Worm (Caenorhabditis elegans): ENCODE data around the gene T20D4.3.

The T20D4.3 gene

DNA sequence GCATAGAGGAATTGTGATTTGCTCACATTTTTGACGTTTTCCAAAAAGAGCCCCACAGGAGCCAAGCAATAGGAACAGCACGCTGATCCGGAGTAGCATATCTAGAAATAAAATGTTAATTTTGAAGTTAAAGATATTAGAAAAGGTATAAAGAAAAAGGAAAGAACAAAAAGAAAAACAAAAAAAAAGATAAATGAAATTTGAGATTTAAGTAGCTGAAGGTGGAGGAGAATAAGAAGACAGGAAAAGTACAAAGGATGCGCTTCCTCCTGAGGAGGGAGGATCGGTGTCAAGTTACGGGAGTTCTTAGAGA lies 26.7 kb downstream of the T20D4.3 start, which contains the start of gene cfz-2:
Gene cfz-2, minus strand, starts transcription at position 101 of the 313 bp plus-strand sequence.
- TF ChIP-seq sptf-1 (tag; optimal IDR thresholded peaks at IDR 0.05) (no peak), nhr-76 (tag; optimal IDR thresholded peaks at IDR 0.05) (no peak), ces-1 (GFP tag; optimal IDR thresholded peaks at IDR 0.05) (no peak), hlh-1 (tag; optimal IDR thresholded peaks at IDR 0.05) (no peak), bed-3 (GFP tag; optimal IDR thresholded peaks at IDR 0.05) (no peak), snpc-4 (tag; optimal IDR thresholded peaks at IDR 0.05) (no peak), elt-1 (tag; optimal IDR thresholded peaks at IDR 0.05; ENCODE audit: borderline replicate concordance, insufficient read depth) (no peak), mls-2 (tag; optimal IDR thresholded peaks at IDR 0.05) (no peak), lin-32 (GFP tag; optimal IDR thresholded peaks at IDR 0.05) (no peak), cnd-1 (tag; optimal IDR thresholded peaks at IDR 0.05) (no peak), pha-4 (tag; optimal IDR thresholded peaks at IDR 0.05) (no peak), nhr-28 (tag; optimal IDR thresholded peaks at IDR 0.05) (no peak), unc-39 (tag; optimal IDR thresholded peaks at IDR 0.05) (no peak)

DNA sequence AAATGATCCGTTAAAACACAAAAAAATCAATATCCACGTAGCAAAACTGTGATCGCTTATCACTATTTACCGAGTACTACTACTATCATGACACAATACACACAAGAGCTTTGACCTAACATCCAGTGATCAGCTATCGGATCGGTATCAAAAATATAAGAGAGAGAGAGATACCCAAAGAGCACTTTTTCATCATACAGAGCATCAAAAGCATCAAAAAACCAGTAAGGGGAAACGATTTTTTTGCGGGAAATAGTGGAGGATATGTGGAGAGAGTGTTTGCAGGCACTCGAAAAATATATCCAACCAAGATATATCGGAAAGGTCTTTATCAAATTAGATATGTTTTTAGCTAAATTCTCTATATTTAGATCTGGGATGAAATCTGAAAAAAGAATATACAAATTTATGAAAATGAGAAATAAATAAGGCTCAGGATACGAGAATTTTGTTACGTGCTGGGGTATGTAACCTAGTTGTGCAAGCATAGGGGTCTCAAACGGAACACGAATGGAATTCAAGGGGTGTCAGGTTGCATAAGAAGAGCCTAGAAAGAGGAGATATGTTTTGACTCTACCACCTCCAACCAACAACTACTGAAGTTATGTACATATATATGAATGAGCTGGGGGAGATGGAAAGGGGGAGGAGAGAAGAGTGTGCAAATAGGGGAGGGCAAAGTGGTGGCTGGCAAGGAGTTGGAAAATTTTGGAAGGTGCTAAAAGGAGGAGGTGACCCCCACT lies 27.2 kb downstream of the T20D4.3 start:
- TF ChIP-seq M03D4.4 (tag; optimal IDR thresholded peaks at IDR 0.05) (peak; percentile 25), nhr-76 (tag; optimal IDR thresholded peaks at IDR 0.05) (no peak), mab-5 (tag; optimal IDR thresholded peaks at IDR 0.05) (no peak), mep-1 (tag; optimal IDR thresholded peaks at IDR 0.05) (no peak), sptf-1 (tag; optimal IDR thresholded peaks at IDR 0.05) (no peak), mls-2 (tag; optimal IDR thresholded peaks at IDR 0.05) (peak; percentile 22), unc-39 (tag; optimal IDR thresholded peaks at IDR 0.05) (no peak), ceh-43 (GFP tag; optimal IDR thresholded peaks at IDR 0.05) (no peak), nhr-2 (tag; optimal IDR thresholded peaks at IDR 0.05) (no peak), lin-32 (GFP tag; optimal IDR thresholded peaks at IDR 0.05) (no peak), cnd-1 (tag; optimal IDR thresholded peaks at IDR 0.05) (no peak), lsy-2 (tag; optimal IDR thresholded peaks at IDR 0.05) (no peak), unc-120 (tag; optimal IDR thresholded peaks at IDR 0.05; ENCODE audit: poor library complexity, severe bottlenecking) (no peak), nhr-12 (tag; optimal IDR thresholded peaks at IDR 0.05) (no peak), hlh-1 (tag; optimal IDR thresholded peaks at IDR 0.05) (no peak), drap-1 (GFP tag; optimal IDR thresholded peaks at IDR 0.05) (no peak)

DNA sequence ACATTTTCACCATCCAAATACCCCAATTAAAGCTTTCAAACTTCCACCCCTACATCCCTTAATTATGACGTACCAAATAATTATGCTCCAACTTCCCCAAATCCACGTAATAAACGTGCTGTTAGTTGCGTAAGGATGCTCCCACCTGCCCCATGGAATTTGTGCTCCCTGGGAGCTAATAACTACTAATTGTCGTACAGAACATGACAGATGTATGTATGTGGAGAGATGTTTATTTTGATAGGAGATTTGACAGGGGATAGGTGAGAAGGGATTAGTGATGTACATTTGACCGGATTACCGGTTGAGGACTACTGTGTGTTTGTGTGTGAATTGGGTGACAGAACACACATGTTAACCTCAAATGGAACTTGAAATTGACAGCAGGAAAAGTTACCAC lies 31.8 kb downstream of the T20D4.3 start:
- TF ChIP-seq nhr-2 (tag; optimal IDR thresholded peaks at IDR 0.05) (peak; percentile 92), zip-8 (tag; optimal IDR thresholded peaks at IDR 0.05) (peak; percentile 62), hlh-1 (tag; optimal IDR thresholded peaks at IDR 0.05) (no peak), elt-1 (tag; optimal IDR thresholded peaks at IDR 0.05; ENCODE audit: borderline replicate concordance, insufficient read depth) (no peak), sptf-1 (tag; optimal IDR thresholded peaks at IDR 0.05) (peak; percentile 58), cnd-1 (tag; optimal IDR thresholded peaks at IDR 0.05) (peak; percentile 65), unc-62 (GFP tag; optimal IDR thresholded peaks at IDR 0.05) (no peak), ceh-43 (GFP tag; optimal IDR thresholded peaks at IDR 0.05) (peak; percentile 43)

DNA sequence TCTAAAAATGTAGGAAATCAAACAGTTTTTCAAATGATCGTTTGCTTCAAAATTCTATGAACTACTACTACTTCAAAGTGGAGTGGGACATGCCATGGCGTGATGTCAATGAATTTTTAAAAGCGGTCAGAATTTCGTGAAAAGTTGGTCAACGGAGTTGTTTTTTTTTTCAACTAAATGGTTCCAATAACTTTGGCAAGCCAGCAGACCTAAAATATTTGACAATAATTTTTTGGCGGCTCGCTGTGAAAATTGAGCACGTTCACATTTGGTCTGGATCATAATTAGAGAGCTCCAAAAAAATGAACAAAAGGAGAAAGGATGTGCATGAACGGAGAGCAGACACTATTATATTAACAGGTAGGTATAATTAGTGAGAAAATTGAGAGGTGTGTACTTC lies 32.3 kb downstream of the T20D4.3 start:
- TF ChIP-seq flh-1 (GFP tag; optimal IDR thresholded peaks at IDR 0.05) (no peak), sptf-1 (tag; optimal IDR thresholded peaks at IDR 0.05) (peak; percentile 7)

DNA sequence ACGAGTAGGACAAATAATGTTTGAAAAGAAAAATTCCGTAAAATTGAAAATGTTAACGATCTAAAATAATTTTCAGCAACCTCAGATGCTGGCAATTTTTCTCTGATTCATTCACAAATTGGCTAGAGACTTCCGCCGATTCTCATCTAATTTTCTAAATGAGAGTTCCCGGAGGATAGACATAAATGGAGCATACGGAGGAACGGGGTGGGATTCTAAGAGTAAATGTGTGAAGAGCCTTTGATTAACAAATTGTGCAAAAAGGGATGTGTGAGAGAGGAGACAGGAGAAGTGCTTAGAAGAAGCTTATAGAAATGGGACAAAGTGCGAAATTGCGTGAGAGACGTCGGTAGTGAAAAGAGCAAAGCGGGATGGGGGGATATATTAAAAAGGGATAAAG lies 33.6 kb downstream of the T20D4.3 start:
- no peak for TF ChIP-seq blmp-1 (tag; optimal IDR thresholded peaks at IDR 0.05)
- TF ChIP-seq elt-3 (tag; optimal IDR thresholded peaks at IDR 0.05) = no peak
- peak; percentile 92 for TF ChIP-seq ces-1 (GFP tag; optimal IDR thresholded peaks at IDR 0.05)
- no peak for TF ChIP-seq pha-4 (tag; optimal IDR thresholded peaks at IDR 0.05)

DNA sequence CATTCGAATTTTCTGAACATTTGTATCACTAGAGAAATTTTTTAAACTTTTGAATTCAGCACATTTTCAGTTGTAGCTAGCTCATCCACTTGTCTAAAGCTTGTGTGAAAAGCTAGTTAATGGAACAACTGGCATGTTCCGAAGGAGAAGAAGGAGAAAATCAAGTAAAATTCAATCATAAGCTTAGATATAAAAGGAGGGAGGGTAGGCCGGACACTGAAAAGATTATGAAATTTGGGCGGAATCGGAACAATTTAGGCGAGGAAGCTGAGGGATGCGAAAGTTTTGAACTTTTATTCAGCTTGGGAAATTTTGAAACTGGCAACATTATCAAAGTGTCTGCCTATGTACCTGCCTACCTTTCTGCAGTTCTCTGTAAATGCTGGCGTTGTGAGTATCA lies 34.5 kb downstream of the T20D4.3 start:
- TF ChIP-seq ceh-43 (GFP tag; optimal IDR thresholded peaks at IDR 0.05) (no peak), ces-1 (GFP tag; optimal IDR thresholded peaks at IDR 0.05) (peak; percentile 94)

DNA sequence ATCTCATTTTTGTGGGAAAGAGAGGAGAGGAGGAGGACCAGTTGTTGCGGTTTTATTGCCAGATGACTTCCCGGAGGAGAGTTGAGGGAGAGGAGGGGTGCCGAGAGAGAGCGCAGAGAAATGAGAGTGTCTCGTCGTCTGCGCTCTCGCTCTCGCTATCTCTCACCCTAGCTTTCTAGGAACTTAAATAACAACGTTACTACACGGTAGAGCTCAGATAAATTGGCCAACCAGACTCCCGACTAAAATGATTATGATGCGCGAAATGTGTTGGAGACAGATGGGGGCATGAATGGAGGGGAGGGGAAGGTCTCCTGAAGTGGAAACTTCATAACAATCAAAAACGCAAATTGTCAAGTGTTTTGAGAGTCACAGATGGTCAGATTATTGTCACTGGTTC lies 36.6 kb downstream of the T20D4.3 start:
- TF ChIP-seq ces-1 (GFP tag; optimal IDR thresholded peaks at IDR 0.05) = peak; percentile 93
- no peak for TF ChIP-seq flh-1 (GFP tag; optimal IDR thresholded peaks at IDR 0.05)
- no peak for TF ChIP-seq zip-8 (tag; optimal IDR thresholded peaks at IDR 0.05)
- TF ChIP-seq tbx-8 (GFP tag; optimal IDR thresholded peaks at IDR 0.05) = no peak
- TF ChIP-seq unc-62 (GFP tag; optimal IDR thresholded peaks at IDR 0.05) = no peak
- TF ChIP-seq ceh-43 (GFP tag; optimal IDR thresholded peaks at IDR 0.05) = no peak
- TF ChIP-seq nhr-237 (tag; optimal IDR thresholded peaks at IDR 0.05) = no peak
- TF ChIP-seq drap-1 (GFP tag; optimal IDR thresholded peaks at IDR 0.05) = no peak
- TF ChIP-seq elt-1 (tag; optimal IDR thresholded peaks at IDR 0.05; ENCODE audit: borderline replicate concordance, insufficient read depth) = no peak
- no peak for TF ChIP-seq mab-5 (tag; optimal IDR thresholded peaks at IDR 0.05)
- no peak for TF ChIP-seq mls-2 (tag; optimal IDR thresholded peaks at IDR 0.05)
- TF ChIP-seq ztf-11 (tag; optimal IDR thresholded peaks at IDR 0.05) = no peak
- no peak for TF ChIP-seq nhr-76 (tag; optimal IDR thresholded peaks at IDR 0.05)
- TF ChIP-seq hlh-1 (tag; optimal IDR thresholded peaks at IDR 0.05) = peak; percentile 76
- TF ChIP-seq lin-13 (tag; optimal IDR thresholded peaks at IDR 0.05) = peak; percentile 32
- TF ChIP-seq pha-4 (tag; optimal IDR thresholded peaks at IDR 0.05) = no peak
- no peak for TF ChIP-seq mep-1 (tag; optimal IDR thresholded peaks at IDR 0.05)
- peak; percentile 44 for TF ChIP-seq cnd-1 (tag; optimal IDR thresholded peaks at IDR 0.05)
- TF ChIP-seq sptf-1 (tag; optimal IDR thresholded peaks at IDR 0.05) = no peak
- TF ChIP-seq lin-32 (GFP tag; optimal IDR thresholded peaks at IDR 0.05) = no peak
- no peak for TF ChIP-seq unc-120 (tag; optimal IDR thresholded peaks at IDR 0.05; ENCODE audit: poor library complexity, severe bottlenecking)
- no peak for TF ChIP-seq elt-3 (tag; optimal IDR thresholded peaks at IDR 0.05)
- no peak for TF ChIP-seq unc-39 (tag; optimal IDR thresholded peaks at IDR 0.05)
- TF ChIP-seq sem-2 (GFP tag; optimal IDR thresholded peaks at IDR 0.05) = no peak
- TF ChIP-seq M03D4.4 (tag; optimal IDR thresholded peaks at IDR 0.05) = no peak
- TF ChIP-seq snpc-4 (tag; optimal IDR thresholded peaks at IDR 0.05) = no peak
